Worm (Caenorhabditis elegans): Measurements from ENCODE around the gene F01G12.18.

Gene F01G12.18

DNA sequence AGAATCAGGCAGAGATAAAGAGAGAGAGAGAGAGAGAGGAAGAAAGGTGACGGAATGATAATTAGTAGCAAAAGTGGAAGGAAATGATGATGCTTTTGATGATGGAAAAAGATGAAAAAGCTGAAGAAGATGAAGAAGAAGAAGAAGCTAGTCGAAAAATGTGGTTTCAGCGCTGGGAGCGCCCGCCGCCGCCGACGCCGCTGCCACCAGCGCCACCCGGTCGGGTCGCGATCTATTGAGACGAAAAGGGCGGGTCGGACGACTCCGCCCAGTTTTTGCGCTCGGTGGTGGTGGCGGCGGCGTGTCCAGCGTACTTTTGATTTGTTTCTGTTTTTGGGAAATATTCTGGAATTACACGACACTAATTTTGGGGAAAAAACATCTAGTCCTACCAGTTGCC is 5.2 kb upstream of the F01G12.18 start:
- TF ChIP-seq ceh-83 (GFP tag; optimal IDR thresholded peaks at IDR 0.05) (peak; percentile 69), drap-1 (GFP tag; optimal IDR thresholded peaks at IDR 0.05) (no peak), unc-120 (tag; optimal IDR thresholded peaks at IDR 0.05; ENCODE audit: poor library complexity, severe bottlenecking) (peak; percentile 7), ceh-39 (tag; optimal IDR thresholded peaks at IDR 0.05) (no peak), flh-1 (GFP tag; optimal IDR thresholded peaks at IDR 0.05) (no peak)

DNA sequence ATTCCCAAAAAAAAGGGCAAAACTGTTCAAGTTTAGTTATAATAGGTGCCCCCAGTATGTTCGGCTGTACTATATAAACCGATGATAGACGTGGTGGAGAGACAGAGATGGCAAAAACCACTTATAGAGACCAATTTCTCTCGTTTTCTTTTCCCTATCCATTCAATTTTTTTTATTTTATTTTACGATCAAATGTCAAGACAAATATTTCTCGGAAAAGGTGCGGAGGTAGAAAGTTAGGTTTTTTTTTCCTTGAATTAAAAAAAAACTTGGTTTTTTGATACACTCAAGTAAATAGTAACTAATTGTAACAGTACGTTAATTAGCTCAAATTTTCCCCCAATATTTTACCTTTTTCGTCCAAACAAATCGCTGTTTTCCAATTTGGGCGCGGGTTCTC is 4.5 kb upstream of the F01G12.18 start:
- TF ChIP-seq ces-1 (GFP tag; optimal IDR thresholded peaks at IDR 0.05) (no peak), flh-1 (GFP tag; optimal IDR thresholded peaks at IDR 0.05) (no peak), blmp-1 (tag; optimal IDR thresholded peaks at IDR 0.05) (no peak), snpc-4 (tag; optimal IDR thresholded peaks at IDR 0.05) (no peak), lsy-2 (tag; optimal IDR thresholded peaks at IDR 0.05) (no peak), drap-1 (GFP tag; optimal IDR thresholded peaks at IDR 0.05) (no peak), ceh-83 (GFP tag; optimal IDR thresholded peaks at IDR 0.05) (no peak), elt-1 (tag; optimal IDR thresholded peaks at IDR 0.05; ENCODE audit: borderline replicate concordance, insufficient read depth) (no peak), ceh-43 (GFP tag; optimal IDR thresholded peaks at IDR 0.05) (no peak), nhr-2 (tag; optimal IDR thresholded peaks at IDR 0.05) (no peak), elt-3 (tag; optimal IDR thresholded peaks at IDR 0.05) (no peak)

DNA sequence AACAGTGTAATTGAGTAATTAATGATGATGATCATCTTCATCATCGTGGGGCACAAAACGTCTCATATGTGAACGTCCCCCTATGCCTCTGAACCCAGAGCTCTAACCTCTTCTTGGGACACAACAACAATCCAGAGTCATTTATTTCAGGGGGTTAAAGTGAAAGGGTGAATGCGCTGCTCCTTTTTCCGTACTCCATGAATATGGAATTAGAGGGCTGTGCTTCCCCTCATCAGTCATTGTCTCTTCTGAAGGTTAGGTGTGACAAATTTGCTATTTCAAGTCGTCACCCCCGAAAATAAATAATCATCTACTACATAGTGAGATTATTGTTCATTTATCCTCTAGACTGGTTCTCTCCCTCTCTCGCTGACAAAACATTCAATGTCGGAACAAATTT is 4.0 kb upstream of the F01G12.18 start:
- TF ChIP-seq snpc-4 (tag; optimal IDR thresholded peaks at IDR 0.05): no peak
- TF ChIP-seq unc-62 (GFP tag; optimal IDR thresholded peaks at IDR 0.05): peak; percentile 5

DNA sequence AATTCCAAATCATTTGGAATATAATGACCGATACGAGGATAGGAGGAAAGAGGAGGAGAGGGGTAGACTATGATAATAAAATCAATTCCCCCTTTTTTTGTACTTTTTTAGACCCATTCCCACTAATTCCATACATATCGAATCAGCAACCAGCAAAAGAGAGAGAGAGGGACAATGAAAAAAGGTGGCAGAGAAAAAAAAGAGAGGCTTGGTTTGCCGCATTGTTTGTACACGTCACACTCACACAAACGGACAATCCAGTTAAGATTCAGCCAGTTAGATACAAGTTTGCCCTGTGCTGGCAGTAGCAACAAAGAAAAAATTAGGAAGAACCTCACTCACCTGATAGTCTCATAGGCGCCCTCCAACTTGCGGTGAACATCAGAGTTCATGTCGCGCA is 2.6 kb upstream of the F01G12.18 start:
- peak; percentile 8 for TF ChIP-seq unc-120 (tag; optimal IDR thresholded peaks at IDR 0.05; ENCODE audit: poor library complexity, severe bottlenecking)
- TF ChIP-seq unc-39 (tag; optimal IDR thresholded peaks at IDR 0.05): no peak

DNA sequence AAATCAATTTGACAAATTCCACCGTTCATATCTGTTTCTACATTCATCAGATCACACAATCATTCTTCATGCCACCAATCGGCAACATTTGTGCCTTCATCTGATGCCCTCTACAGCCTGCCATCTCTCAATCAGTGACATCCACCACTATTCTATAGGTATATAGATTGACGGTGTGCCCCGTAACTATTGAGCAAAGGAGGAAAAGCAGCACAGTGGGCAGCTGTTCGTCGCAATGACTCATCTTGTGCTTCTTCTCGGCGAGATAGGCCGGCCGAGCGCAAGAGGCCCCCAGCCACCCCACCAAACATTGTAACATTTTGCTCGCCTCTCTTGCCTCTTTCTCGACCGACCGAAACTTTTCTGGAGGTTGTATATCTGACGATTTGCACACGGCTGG is 6.2 kb downstream of the F01G12.18 start:
- TF ChIP-seq ceh-83 (GFP tag; optimal IDR thresholded peaks at IDR 0.05): peak; percentile 25
- no peak for TF ChIP-seq sem-2 (GFP tag; optimal IDR thresholded peaks at IDR 0.05)
- peak; percentile 11 for TF ChIP-seq M03D4.4 (tag; optimal IDR thresholded peaks at IDR 0.05)
- TF ChIP-seq mab-5 (tag; optimal IDR thresholded peaks at IDR 0.05): peak; percentile 58
- TF ChIP-seq unc-120 (tag; optimal IDR thresholded peaks at IDR 0.05; ENCODE audit: poor library complexity, severe bottlenecking): peak; percentile 97
- TF ChIP-seq unc-39 (tag; optimal IDR thresholded peaks at IDR 0.05): no peak
- peak; percentile 99 for TF ChIP-seq hlh-1 (tag; optimal IDR thresholded peaks at IDR 0.05)
- TF ChIP-seq unc-62 (GFP tag; optimal IDR thresholded peaks at IDR 0.05): peak; percentile 93

DNA sequence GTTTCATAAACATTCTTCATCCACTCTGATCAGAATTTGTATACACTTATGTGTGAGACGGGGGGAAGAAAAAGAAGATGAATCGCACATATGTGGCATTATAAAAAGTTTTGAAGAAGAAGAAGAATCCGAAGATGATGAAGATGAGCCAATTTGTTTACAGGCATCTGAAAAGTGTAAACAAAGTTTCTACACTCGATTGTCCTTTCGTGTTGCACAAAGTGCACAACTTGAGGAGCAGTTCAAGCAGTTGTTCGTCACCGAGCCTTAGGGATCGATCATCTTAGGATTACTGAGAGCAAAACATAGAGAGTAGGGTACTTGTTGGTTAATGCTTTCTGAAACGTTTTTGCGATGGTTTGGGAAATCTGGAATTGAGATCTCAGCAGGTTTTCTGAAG is 7.2 kb downstream of the F01G12.18 start:
- TF ChIP-seq elt-3 (tag; optimal IDR thresholded peaks at IDR 0.05) (no peak), hlh-1 (tag; optimal IDR thresholded peaks at IDR 0.05) (peak; percentile 85), M03D4.4 (tag; optimal IDR thresholded peaks at IDR 0.05) (no peak), snpc-4 (tag; optimal IDR thresholded peaks at IDR 0.05) (no peak), mep-1 (tag; optimal IDR thresholded peaks at IDR 0.05) (no peak), unc-62 (GFP tag; optimal IDR thresholded peaks at IDR 0.05) (no peak)

DNA sequence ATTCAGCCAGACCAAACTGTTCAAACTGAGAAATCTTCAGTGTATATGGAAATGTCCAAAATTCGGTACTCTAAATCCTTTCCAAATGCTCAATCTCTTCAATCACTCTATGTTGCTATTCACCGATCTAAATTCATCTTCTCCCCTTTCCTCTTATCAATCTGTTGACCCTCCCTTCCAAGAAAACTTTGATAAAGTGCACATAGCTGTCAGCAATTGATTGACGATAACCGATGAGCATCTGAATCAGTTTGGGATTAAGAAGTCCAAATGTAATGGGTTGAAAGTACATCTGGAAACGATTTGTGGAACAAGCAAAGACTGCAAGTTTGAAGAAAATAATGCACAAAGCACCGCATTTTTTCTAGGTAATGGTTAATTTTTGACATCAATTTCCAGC is 8.3 kb downstream of the F01G12.18 start:
- no peak for TF ChIP-seq nhr-2 (tag; optimal IDR thresholded peaks at IDR 0.05)
- peak; percentile 99 for TF ChIP-seq unc-62 (GFP tag; optimal IDR thresholded peaks at IDR 0.05)
- no peak for TF ChIP-seq ceh-39 (tag; optimal IDR thresholded peaks at IDR 0.05)
- no peak for TF ChIP-seq lin-13 (tag; optimal IDR thresholded peaks at IDR 0.05)
- no peak for TF ChIP-seq flh-1 (GFP tag; optimal IDR thresholded peaks at IDR 0.05)

DNA sequence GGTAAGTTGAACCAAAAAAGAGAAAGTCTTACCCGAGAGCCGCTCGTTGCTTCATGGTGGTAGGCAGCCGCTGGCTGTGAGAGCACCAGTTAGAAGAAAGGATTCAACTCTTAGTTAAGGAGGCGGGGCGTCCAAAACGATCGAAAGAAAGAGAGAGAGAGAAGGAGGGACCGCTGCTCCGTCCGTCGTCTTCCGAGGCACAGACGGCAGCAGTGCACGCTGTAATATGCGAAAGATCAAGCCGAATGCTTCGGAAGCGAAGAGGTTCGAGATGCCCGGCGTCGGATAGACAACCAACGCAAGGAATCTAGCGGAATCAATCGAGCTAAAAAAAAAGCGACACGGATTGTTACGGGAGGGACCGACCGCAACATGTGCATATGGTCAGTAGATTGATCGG is 9.0 kb downstream of the F01G12.18 start, which contains the start of gene let-2:
TSS of gene let-2 (minus strand) at position 68 of the 400 bp plus-strand sequence.
- TF ChIP-seq zip-8 (tag; optimal IDR thresholded peaks at IDR 0.05) (no peak), unc-120 (tag; optimal IDR thresholded peaks at IDR 0.05; ENCODE audit: poor library complexity, severe bottlenecking) (peak; percentile 85), hlh-1 (tag; optimal IDR thresholded peaks at IDR 0.05) (peak; percentile 75)

DNA sequence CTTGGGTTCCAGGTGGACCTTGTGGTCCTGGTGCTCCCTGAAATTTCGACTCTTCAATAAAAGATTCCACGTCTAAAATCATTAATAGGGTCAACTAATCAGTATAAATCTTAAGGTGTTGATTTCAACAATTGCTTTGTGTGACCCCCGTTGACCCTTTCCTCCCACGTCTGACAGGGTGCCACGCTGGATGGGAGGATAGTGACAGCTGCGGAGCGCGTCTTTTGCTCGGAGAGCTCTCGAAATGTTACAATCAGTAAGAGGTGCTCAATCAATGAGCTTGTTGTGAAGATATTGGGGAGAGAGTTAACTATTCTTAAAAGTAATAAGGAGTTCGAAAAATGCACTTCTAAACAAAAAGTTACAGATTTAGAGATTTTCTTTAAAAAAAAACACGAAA is 9.9 kb downstream of the F01G12.18 start:
- TF ChIP-seq unc-120 (tag; optimal IDR thresholded peaks at IDR 0.05; ENCODE audit: poor library complexity, severe bottlenecking) (peak; percentile 14), hlh-1 (tag; optimal IDR thresholded peaks at IDR 0.05) (peak; percentile 91), ceh-83 (GFP tag; optimal IDR thresholded peaks at IDR 0.05) (no peak), snpc-4 (tag; optimal IDR thresholded peaks at IDR 0.05) (no peak), nhr-76 (tag; optimal IDR thresholded peaks at IDR 0.05) (no peak)
